Fruit fly (Drosophila melanogaster) whole organism, pupa: ENCODE results near the gene VhaM9.7-b.

Experiments
- CG10348 ChIP-seq: fragments of 200-800 bp; sonication (Bioruptor generic); IDR thresholded peaks from 2 replicates; pipeline ENCODE4 v1.3.6; 2022; ENCODE audit warnings: missing biosample characterization, missing genetic modification characterization
- CG13204 ChIP-seq: fragments of 200-800 bp; sonication (Bioruptor generic); optimal IDR thresholded peaks from 2 replicates; lab custom pipeline; 2018; ENCODE audit warnings: missing biosample characterization, mild to moderate bottlenecking, missing genetic modification characterization, moderate library complexity
- CG32121 ChIP-seq: fragments of 200-800 bp; sonication (Bioruptor generic); IDR thresholded peaks from 2 replicates; pipeline ENCODE4 v1.3.6; 2022; ENCODE audit warnings: missing biosample characterization, missing genetic modification characterization
- CG8159 ChIP-seq: fragments of 200-800 bp; sonication (Bioruptor generic); optimal IDR thresholded peaks from 3 replicates; lab custom pipeline; 2018; ENCODE audit warnings: missing biosample characterization, mild to moderate bottlenecking, missing genetic modification characterization, moderate library complexity
- Ets98B ChIP-seq: fragments of 200-800 bp; sonication (Bioruptor generic); IDR thresholded peaks from 2 replicates; pipeline ENCODE4 v1.3.6; 2022; ENCODE audit warnings: missing biosample characterization, missing genetic modification characterization
- fd96Ca ChIP-seq: fragments of 200-800 bp; sonication (Bioruptor generic); IDR thresholded peaks from 3 replicates; pipeline ENCODE4 v1.3.6; 2022; ENCODE audit warnings: missing biosample characterization, missing genetic modification characterization
- rn ChIP-seq: fragments of 200-800 bp; sonication (Bioruptor generic); IDR thresholded peaks from 2 replicates; pipeline ENCODE4 v1.3.6; 2022; ENCODE audit warnings: missing biosample characterization, missing genetic modification characterization

DNA sequence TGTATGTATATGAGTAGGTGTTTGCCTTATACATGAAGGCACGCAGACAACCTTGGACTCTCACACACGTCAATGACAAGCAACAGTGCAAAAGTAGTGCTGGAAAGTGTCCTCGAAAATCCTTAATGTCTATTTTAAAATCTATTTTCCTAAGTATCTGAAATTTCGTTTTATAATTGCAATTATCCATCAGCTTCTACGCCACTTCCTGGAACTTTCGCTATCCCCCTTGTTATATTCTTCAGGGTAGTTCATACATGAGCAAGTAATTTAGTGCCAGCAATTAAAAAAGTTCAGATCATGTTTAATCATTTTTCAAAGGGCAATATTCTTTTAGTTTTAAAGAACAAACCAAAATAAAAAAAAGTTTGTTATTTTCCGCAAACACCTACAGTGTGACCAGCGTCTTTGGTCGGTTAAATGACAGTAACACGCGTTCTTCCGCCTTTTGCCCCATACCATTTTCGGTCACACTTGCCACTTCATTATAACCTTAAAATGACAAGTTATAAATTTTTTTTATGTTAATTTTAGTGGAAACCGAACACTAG is 22.9 kb upstream of the VhaM9.7-b start:
- TF ChIP-seq CG13204 (GFP tag; lab: Kevin White, UChicago), result no peak
- peak; percentile 33; the same call in 1 of the 2 replicates for TF ChIP-seq Ets98B (GFP tag; lab: Robert Waterston, UW)
- TF ChIP-seq rn (GFP tag; lab: Robert Waterston, UW), result no peak
- no peak for TF ChIP-seq CG10348 (GFP tag; lab: Robert Waterston, UW)
- TF ChIP-seq CG8159 (tag; lab: Kevin White, UChicago), result peak; percentile 28
- 0 out of 2 replicates have a peak, but pooled peaks have one; percentile 39 for TF ChIP-seq CG32121
- 0 out of 3 replicates have a peak, but pooled peaks have one; percentile 6 for TF ChIP-seq fd96Ca (GFP tag; lab: Robert Waterston, UW)
